Worm (Caenorhabditis elegans): ENCODE data around the gene F44F4.10.

DNA sequence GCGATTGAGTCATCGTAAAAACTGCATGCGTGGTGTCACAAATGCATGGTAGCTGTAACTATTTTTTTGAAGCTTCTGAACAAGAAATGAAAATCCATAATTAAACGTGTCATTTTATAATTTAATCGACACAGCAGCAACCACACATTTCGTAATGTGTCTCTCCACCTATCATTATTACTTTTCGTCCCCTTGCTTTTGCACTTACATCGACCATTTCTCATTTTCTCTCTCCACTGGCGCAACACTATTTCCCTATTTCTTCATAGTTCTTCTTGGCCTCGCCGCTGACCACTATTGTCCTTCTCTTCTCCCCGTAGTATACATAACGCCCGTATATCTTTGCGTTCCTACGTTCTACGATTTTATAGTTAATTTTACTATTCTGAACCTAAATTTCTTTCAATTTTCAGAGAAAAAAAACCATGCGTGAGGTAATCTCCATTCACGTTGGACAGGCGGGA lies 1.3 kb upstream of the F44F4.10 start, which contains the start of gene tba-4:
- TF ChIP-seq nhr-23 (tag; optimal IDR thresholded peaks at IDR 0.05) (no peak), nhr-28 (tag; optimal IDR thresholded peaks at IDR 0.05) (no peak), nhr-11 (tag; optimal IDR thresholded peaks at IDR 0.05) (no peak), ceh-82 (tag; optimal IDR thresholded peaks at IDR 0.05) (no peak), fkh-10 (GFP tag; optimal IDR thresholded peaks at IDR 0.05) (no peak), unc-62 (GFP tag; optimal IDR thresholded peaks at IDR 0.05) (no peak)
